Fruit fly (Drosophila melanogaster): ENCODE results near the gene ash2.

- TF ChIP-seq cnc (optimal IDR thresholded peaks at IDR 0.05) (no peak), Hr96 (GFP tag; optimal IDR thresholded peaks at IDR 0.05) (peak; percentile 13), Clk (GFP tag; optimal IDR thresholded peaks at IDR 0.05) (no peak), CG5204 (GFP tag; optimal IDR thresholded peaks at IDR 0.05) (no peak), Crg-1 (GFP tag; optimal IDR thresholded peaks at IDR 0.05) (no peak)
These were observed 48.9 kb upstream of the ash2 start for dm6 chr3R:24601069-24601468.
